Worm (Caenorhabditis elegans): Measurements from ENCODE around the gene Y62H9A.14.

DNA sequence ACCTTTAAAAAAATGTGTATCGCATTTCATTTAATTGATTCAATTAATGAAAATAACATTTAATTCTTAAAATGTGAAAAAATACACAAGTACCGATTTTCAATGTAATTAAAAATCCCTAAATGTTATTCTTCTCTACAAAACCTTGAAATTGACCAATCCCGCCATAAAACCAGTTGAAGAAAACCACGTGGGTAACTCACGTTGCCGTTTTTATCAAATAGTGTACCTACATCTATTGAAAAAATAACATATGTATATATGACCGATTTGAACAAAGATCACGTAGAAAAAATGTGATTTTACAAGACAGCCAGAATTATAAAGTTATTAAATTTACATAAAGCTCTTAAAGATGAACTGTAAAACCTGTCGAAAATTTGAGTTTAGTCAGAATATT is 44.1 kb downstream of the Y62H9A.14 start:
- TF ChIP-seq tbx-37 (GFP tag; conservative IDR thresholded peaks at IDR 0.05) (no peak), ama-1 (optimal IDR thresholded peaks at IDR 0.05) (no peak), tra-4 (tag; optimal IDR thresholded peaks at IDR 0.05) (no peak), F13C5.2 (tag; optimal IDR thresholded peaks at IDR 0.05) (no peak), pes-1 (GFP tag; IDR thresholded peaks at IDR 0.05) (no peak), hmg-4 (GFP tag; optimal IDR thresholded peaks at IDR 0.05) (no peak), ceh-36 (tag; optimal IDR thresholded peaks at IDR 0.05) (no peak), B0310.2 (tag; optimal IDR thresholded peaks at IDR 0.05) (no peak), hnd-1 (tag; optimal IDR thresholded peaks at IDR 0.05) (no peak)
